Fruit fly (Drosophila melanogaster) whole organism, embryonic: ENCODE measurements around the gene CG11842.
A peak's percentile ranks its signal among the peaks of the same experiment; 100 is the strongest.

Experiments used
- Ada2b ChIP-seq: fragments of 200-800 bp; sonication (Bioruptor generic); IDR thresholded peaks from 2 replicates; pipeline ENCODE4 v1.3.6; 2022; ENCODE audit warnings: missing biosample characterization, missing genetic modification characterization
- CG12155 ChIP-seq: fragments of 200-800 bp; sonication (Bioruptor generic); optimal IDR thresholded peaks from 3 replicates; lab custom pipeline; 2016; ENCODE audit warnings: missing biosample characterization, missing genetic modification characterization
- CG12659 ChIP-seq: fragments of 200-800 bp; sonication (Bioruptor generic); optimal IDR thresholded peaks from 3 replicates; lab custom pipeline; 2017; ENCODE audit warnings: mild to moderate bottlenecking, missing biosample characterization, missing genetic modification reagents, missing genetic modification characterization
- CG12744 ChIP-seq: fragments of 200-800 bp; sonication (Bioruptor generic); optimal IDR thresholded peaks from 2 replicates; lab custom pipeline; 2016; ENCODE audit warnings: missing biosample characterization, missing genetic modification characterization
- CG14860 ChIP-seq: fragments of 200-800 bp; sonication (Bioruptor generic); IDR thresholded peaks from 3 replicates; pipeline ENCODE4 v1.3.6; 2022; ENCODE audit warnings: missing biosample characterization, missing genetic modification characterization; ENCODE audit not compliant: partially characterized antibody
- CG15269 ChIP-seq: fragments of 200-800 bp; sonication (Bioruptor generic); optimal IDR thresholded peaks from 2 replicates; lab custom pipeline; 2018; ENCODE audit warnings: missing biosample characterization, mild to moderate bottlenecking, missing genetic modification characterization, moderate library complexity
- CG15479 ChIP-seq: fragments of 200-800 bp; sonication (Bioruptor generic); optimal IDR thresholded peaks from 3 replicates; lab custom pipeline; 2019; ENCODE audit warnings: missing biosample characterization, mild to moderate bottlenecking, missing genetic modification characterization, moderate library complexity
- CG16813 ChIP-seq: fragments of 200-800 bp; sonication (Bioruptor generic); IDR thresholded peaks from 3 replicates; pipeline ENCODE4 v1.3.6; 2022; ENCODE audit warnings: missing biosample characterization, missing genetic modification characterization; ENCODE audit not compliant: partially characterized antibody
- CG17612 ChIP-seq: fragments of 200-800 bp; sonication (Bioruptor generic); IDR thresholded peaks from 2 replicates; pipeline ENCODE4 v1.3.6; 2022; ENCODE audit warnings: missing biosample characterization, missing genetic modification characterization
- CG2129 ChIP-seq: fragments of 200-800 bp; sonication (Bioruptor generic); IDR thresholded peaks from 2 replicates; pipeline ENCODE4 v1.3.6; 2022; ENCODE audit warnings: missing biosample characterization, missing genetic modification characterization; ENCODE audit not compliant: partially characterized antibody
- CG30020 ChIP-seq: fragments of 200-800 bp; optimal IDR thresholded peaks from 2 replicates; lab custom pipeline; 2019; ENCODE audit warnings: missing biosample characterization, mild to moderate bottlenecking, missing genetic modification characterization, moderate library complexity
- CG30403 ChIP-seq: fragments of 200-800 bp; sonication (Bioruptor generic); optimal IDR thresholded peaks from 3 replicates; lab custom pipeline; 2016; ENCODE audit warnings: missing biosample characterization, missing genetic modification characterization
- CG34224 ChIP-seq: fragments of 200-800 bp; sonication (Bioruptor generic); IDR thresholded peaks from 3 replicates; pipeline ENCODE4 v1.3.6; 2022; ENCODE audit warnings: missing biosample characterization, missing genetic modification characterization; ENCODE audit not compliant: partially characterized antibody
- CG34376 ChIP-seq: fragments of 200-800 bp; sonication (Bioruptor generic); optimal IDR thresholded peaks from 2 replicates; lab custom pipeline; 2018; ENCODE audit warnings: missing biosample characterization, mild to moderate bottlenecking, missing genetic modification characterization
- CG7745 ChIP-seq: fragments of 200-800 bp; sonication (Bioruptor generic); optimal IDR thresholded peaks from 2 replicates; lab custom pipeline; 2018; ENCODE audit warnings: missing biosample characterization, mild to moderate bottlenecking, missing genetic modification characterization, moderate library complexity
- CG9215 ChIP-seq: fragments of 200-800 bp; sonication (Bioruptor generic); IDR thresholded peaks from 2 replicates; pipeline ENCODE4 v1.3.6; 2022; ENCODE audit warnings: missing biosample characterization, missing genetic modification characterization
- CG9932 ChIP-seq: fragments of 200-800 bp; sonication (Bioruptor generic); IDR thresholded peaks from 2 replicates; pipeline ENCODE4 v1.3.6; 2022; ENCODE audit warnings: missing biosample characterization, missing genetic modification characterization
- Dbx ChIP-seq: fragments of 200-800 bp; sonication (Bioruptor generic); IDR thresholded peaks from 3 replicates; pipeline ENCODE4 v1.3.6; 2022; ENCODE audit warnings: missing biosample characterization, missing genetic modification characterization
- Doc3 ChIP-seq: fragments of 200-800 bp; sonication (Bioruptor generic); IDR thresholded peaks from 3 replicates; pipeline ENCODE4 v1.3.6; 2022; ENCODE audit warnings: missing biosample characterization, missing genetic modification characterization; ENCODE audit not compliant: partially characterized antibody
- Dref ChIP-seq: fragments of 200-800 bp; sonication (Bioruptor generic); IDR thresholded peaks from 2 replicates; pipeline ENCODE4 v1.3.6; 2022; ENCODE audit warnings: missing biosample characterization, missing genetic modification characterization
- GATAe ChIP-seq: fragments of 200-800 bp; sonication (Bioruptor generic); conservative IDR thresholded peaks from 2 replicates; pipeline ENCODE4 v1.3.6; 2022; ENCODE audit warnings: missing biosample characterization, missing genetic modification characterization
- HmgD ChIP-seq: fragments of 200-800 bp; sonication (Bioruptor generic); optimal IDR thresholded peaks from 3 replicates; lab custom pipeline; 2016; ENCODE audit warnings: missing biosample characterization, missing genetic modification characterization
- Hmx ChIP-seq: fragments of 200-800 bp; sonication (Bioruptor generic); optimal IDR thresholded peaks from 2 replicates; lab custom pipeline; 2016; ENCODE audit warnings: missing biosample characterization, missing genetic modification characterization
- MTF-1 ChIP-seq: fragments of 200-800 bp; sonication (Bioruptor generic); optimal IDR thresholded peaks from 2 replicates; lab custom pipeline; 2018; ENCODE audit warnings: missing biosample characterization, mild to moderate bottlenecking, missing genetic modification characterization, borderline replicate concordance
- Meics ChIP-seq: fragments of 200-800 bp; sonication (Bioruptor generic); optimal IDR thresholded peaks from 2 replicates; lab custom pipeline; 2017; ENCODE audit warnings: missing biosample characterization, mild to moderate bottlenecking, missing genetic modification characterization
- Myb ChIP-seq: fragments of 200-800 bp; sonication (Bioruptor generic); optimal IDR thresholded peaks from 2 replicates; lab custom pipeline; 2016; ENCODE audit warnings: missing biosample characterization, missing genetic modification characterization
- Oli ChIP-seq: fragments of 200-800 bp; sonication (Bioruptor generic); optimal IDR thresholded peaks from 2 replicates; lab custom pipeline; 2018; ENCODE audit warnings: missing biosample characterization, mild to moderate bottlenecking, missing genetic modification characterization, moderate library complexity
- Opbp ChIP-seq: fragments of 200-800 bp; sonication (Bioruptor generic); IDR thresholded peaks from 3 replicates; pipeline ENCODE4 v1.3.6; 2022; ENCODE audit warnings: missing biosample characterization, missing genetic modification characterization; ENCODE audit not compliant: partially characterized antibody
- Sry-δ ChIP-seq: fragments of 200-800 bp; sonication (Bioruptor generic); optimal IDR thresholded peaks from 2 replicates; lab custom pipeline; 2016; ENCODE audit warnings: missing biosample characterization, missing genetic modification characterization
- Tbp ChIP-seq: fragments of >200 bp; optimal IDR thresholded peaks from 2 replicates; lab custom pipeline; 2018; ENCODE audit warnings: missing biosample characterization, missing genetic modification characterization
- ab ChIP-seq: fragments of 200-800 bp; sonication (Bioruptor generic); optimal IDR thresholded peaks from 2 replicates; lab custom pipeline; 2016; ENCODE audit warnings: missing biosample characterization, missing genetic modification characterization
- bbx ChIP-seq: fragments of 200-800 bp; sonication (Bioruptor generic); IDR thresholded peaks from 2 replicates; pipeline ENCODE4 v1.3.6; 2022; ENCODE audit warnings: missing biosample characterization, missing genetic modification characterization; ENCODE audit not compliant: partially characterized antibody
- btn ChIP-seq: fragments of 200-800 bp; sonication (Bioruptor generic); optimal IDR thresholded peaks from 2 replicates; lab custom pipeline; 2016; ENCODE audit warnings: missing biosample characterization, missing genetic modification characterization
- cato ChIP-seq: fragments of 200-800 bp; sonication (Bioruptor generic); optimal IDR thresholded peaks from 2 replicates; lab custom pipeline; 2016; ENCODE audit warnings: missing biosample characterization, missing genetic modification characterization, borderline replicate concordance
- chinmo ChIP-seq: fragments of 200-800 bp; sonication (Bioruptor generic); IDR thresholded peaks from 4 replicates; pipeline ENCODE4 v1.3.6; 2022; ENCODE audit warnings: missing biosample characterization, missing genetic modification characterization; ENCODE audit not compliant: partially characterized antibody
- crol ChIP-seq: fragments of 200-800 bp; sonication (Bioruptor generic); IDR thresholded peaks from 2 replicates; pipeline ENCODE4 v1.3.6; 2022; ENCODE audit warnings: missing biosample characterization, missing genetic modification characterization
- fd96Cb ChIP-seq: fragments of 200-800 bp; sonication (Bioruptor generic); optimal IDR thresholded peaks from 2 replicates; lab custom pipeline; 2018; ENCODE audit warnings: missing biosample characterization, mild to moderate bottlenecking, missing genetic modification characterization, moderate library complexity
- grn ChIP-seq: fragments of 200-800 bp; sonication (Bioruptor generic); optimal IDR thresholded peaks from 3 replicates; lab custom pipeline; 2017; ENCODE audit warnings: missing biosample characterization, missing genetic modification characterization
- jumu ChIP-seq: fragments of 200-800 bp; sonication (Bioruptor generic); optimal IDR thresholded peaks from 3 replicates; lab custom pipeline; 2016; ENCODE audit warnings: missing biosample characterization, missing genetic modification characterization
- lilli ChIP-seq: fragments of 200-800 bp; sonication (Bioruptor generic); optimal IDR thresholded peaks from 3 replicates; lab custom pipeline; 2016; ENCODE audit warnings: missing biosample characterization, missing genetic modification characterization
- mld ChIP-seq: fragments of 200-800 bp; sonication (Bioruptor generic); IDR thresholded peaks from 3 replicates; pipeline ENCODE4 v1.3.6; 2022; ENCODE audit warnings: missing biosample characterization, missing genetic modification characterization; ENCODE audit not compliant: partially characterized antibody
- otp ChIP-seq: fragments of 200-800 bp; sonication (Bioruptor generic); IDR thresholded peaks from 3 replicates; pipeline ENCODE4, ENCODE4 v1.3.6; 2022; ENCODE audit warnings: missing biosample characterization, missing genetic modification characterization
- schlank ChIP-seq: fragments of 200-800 bp; sonication (Bioruptor generic); optimal IDR thresholded peaks from 2 replicates; lab custom pipeline; 2018; ENCODE audit warnings: missing biosample characterization, mild to moderate bottlenecking, missing genetic modification characterization
- sd ChIP-seq: fragments of 200-800 bp; sonication (Bioruptor generic); optimal IDR thresholded peaks from 3 replicates; lab custom pipeline; 2018; ENCODE audit warnings: missing biosample characterization, mild to moderate bottlenecking, missing genetic modification characterization, moderate library complexity
- sna ChIP-seq: fragments of 200-800 bp; sonication (Bioruptor generic); IDR thresholded peaks from 2 replicates; pipeline ENCODE4 v1.3.6; 2022; ENCODE audit warnings: missing biosample characterization, missing genetic modification characterization; ENCODE audit not compliant: partially characterized antibody
- sug ChIP-seq: fragments of 200-800 bp; optimal IDR thresholded peaks from 2 replicates; lab custom pipeline; 2019; ENCODE audit warnings: missing biosample characterization, mild to moderate bottlenecking, missing genetic modification characterization, moderate library complexity
- tll ChIP-seq, 2 experiments: fragments of 200-800 bp in 1 of 2; fragments of >200 bp in 1 of 2; sonication (Bioruptor generic) in 1 of 2; optimal IDR thresholded peaks; 2 replicates each; lab custom pipeline; 2017 to 2019; ENCODE audit warnings: missing biosample characterization in 2 of 2, missing genetic modification characterization in 2 of 2, mild to moderate bottlenecking in 1 of 2, moderate library complexity in 1 of 2
- tna ChIP-seq: fragments of 200-800 bp; sonication (Bioruptor generic); IDR thresholded peaks from 2 replicates; pipeline ENCODE4 v1.3.6; 2022; ENCODE audit warnings: missing biosample characterization, missing genetic modification characterization; ENCODE audit not compliant: partially characterized antibody
- unc-4 ChIP-seq: fragments of 200-800 bp; sonication (Bioruptor generic); IDR thresholded peaks from 2 replicates; pipeline ENCODE4 v1.3.6; 2022; ENCODE audit warnings: missing biosample characterization, missing genetic modification characterization; ENCODE audit not compliant: partially characterized antibody
- vnd ChIP-seq: fragments of 200-800 bp; sonication (Bioruptor generic); IDR thresholded peaks from 3 replicates; pipeline ENCODE4 v1.3.6; 2022; ENCODE audit warnings: missing biosample characterization, missing genetic modification characterization; ENCODE audit not compliant: partially characterized antibody
- wdn ChIP-seq: fragments of 200-800 bp; sonication (Bioruptor generic); IDR thresholded peaks from 2 replicates; pipeline ENCODE4 v1.3.6; 2022; ENCODE audit warnings: missing biosample characterization, missing genetic modification characterization

CG11842 gene

dm6 chr3R:29055710-29056109, 3.2 kb downstream of the CG11842 start, which contains the start of gene Sirt7 (continued):
- peak; percentile 93 for TF ChIP-seq CG2129 (GFP tag; lab: Robert Waterston, UW)
- peak; percentile 29; the same call in 1 of the 2 replicates for TF ChIP-seq CG9932 (GFP tag; lab: Robert Waterston, UW)
- peak; percentile 93 for TF ChIP-seq tna (GFP tag; lab: Robert Waterston, UW)
- TF ChIP-seq chinmo (GFP tag; lab: Robert Waterston, UW), result peak; percentile 92; the same call in 3 of the 4 replicates
- peak; percentile 96 for TF ChIP-seq unc-4 (GFP tag; lab: Robert Waterston, UW)
- peak; percentile 30 for TF ChIP-seq CG12659 (GFP tag; lab: Kevin White, UChicago)
- peak; percentile 94 for TF ChIP-seq CG14860 (GFP tag; lab: Robert Waterston, UW)
- peak; percentile 94 for TF ChIP-seq sna
- TF ChIP-seq CG7745 (tag; lab: Kevin White, UChicago), result no peak
- TF ChIP-seq CG16813 (GFP tag; lab: Robert Waterston, UW), result peak; percentile 92
- TF ChIP-seq CG12155, result peak; percentile 5
- TF ChIP-seq CG34224 (GFP tag; lab: Robert Waterston, UW), result peak; percentile 97
- TF ChIP-seq Opbp (GFP tag; lab: Robert Waterston, UW), result peak; percentile 92
- TF ChIP-seq Ada2b (GFP tag; lab: Robert Waterston, UW), result no peak
- no peak for TF ChIP-seq lilli
- TF ChIP-seq otp (GFP tag; lab: Robert Waterston, UW), result no peak
- no peak for TF ChIP-seq fd96Cb (tag; lab: Kevin White, UChicago)
- peak; percentile 91 for TF ChIP-seq vnd (GFP tag; lab: Robert Waterston, UW)
- peak; percentile 75 for TF ChIP-seq Sry-δ
- no peak for TF ChIP-seq MTF-1 (GFP tag; lab: Kevin White, UChicago)
- TF ChIP-seq bbx, result peak; percentile 94
- TF ChIP-seq CG30403 (GFP tag; lab: Kevin White, UChicago), result no peak
- no peak for TF ChIP-seq wdn
- no peak for TF ChIP-seq Hmx (GFP tag; lab: Kevin White, UChicago)
- TF ChIP-seq HmgD (GFP tag; lab: Kevin White, UChicago), result no peak
- TF ChIP-seq schlank, result no peak
- TF ChIP-seq Myb (GFP tag; lab: Kevin White, UChicago), result peak; percentile 30
- TF ChIP-seq CG15479, result no peak
- TF ChIP-seq Doc3, result peak; percentile 95
- TF ChIP-seq CG9215, result no peak
- TF ChIP-seq Oli, result no peak

- peak; percentile 21 for TF ChIP-seq grn (GFP tag; lab: Kevin White, UChicago)
- TF ChIP-seq mld, result no peak
- TF ChIP-seq CG15269 (tag; lab: Kevin White, UChicago), result no peak
- peak; percentile 66 for TF ChIP-seq sd (tag; lab: Kevin White, UChicago)
- no peak for TF ChIP-seq Dref (GFP tag; lab: Robert Waterston, UW)
- TF ChIP-seq CG30020, result no peak
- no peak for TF ChIP-seq Dbx
- no peak for TF ChIP-seq ab (GFP tag; lab: Kevin White, UChicago)
- peak; percentile 5 for TF ChIP-seq CG34376
- TF ChIP-seq tll (GFP tag; optimal IDR thresholded peaks at IDR 0.05; lab: Kevin White, UChicago), result no peak
- 0 out of 2 replicates have a peak, but pooled peaks have one; percentile 14 for TF ChIP-seq crol
- TF ChIP-seq CG9215, result no peak
- peak; percentile 5 for TF ChIP-seq sug
- no peak for TF ChIP-seq CG17612 (GFP tag; lab: Robert Waterston, UW)
- TF ChIP-seq Meics (GFP tag; lab: Kevin White, UChicago), result no peak
- no peak for TF ChIP-seq cato (GFP tag; lab: Kevin White, UChicago)
- TF ChIP-seq GATAe, result peak; percentile 70
- no peak for TF ChIP-seq Tbp (GFP tag; lab: Kevin White, UChicago)
- TF ChIP-seq CG12744, result no peak
- TF ChIP-seq jumu (GFP tag; lab: Kevin White, UChicago), result no peak
- TF ChIP-seq btn (GFP tag; lab: Kevin White, UChicago), result no peak
These were observed 6.9 kb downstream of the CG11842 start for dm6 chr3R:29059385-29059784.
